Fruit fly (Drosophila melanogaster) whole organism, embryonic: ENCODE measurements around the gene Hat1.

Source experiments
- Abd-B ChIP-seq: fragments of 200-800 bp; sonication (Bioruptor generic); optimal IDR thresholded peaks from 2 replicates; lab custom pipeline; 2018; ENCODE audit warnings: missing biosample characterization, mild to moderate bottlenecking, missing genetic modification characterization, moderate library complexity
- Asciz ChIP-seq: fragments of 200-800 bp; sonication (Bioruptor generic); optimal IDR thresholded peaks from 2 replicates; lab custom pipeline; 2017; ENCODE audit warnings: missing biosample characterization, mild to moderate bottlenecking, missing genetic modification characterization, missing genetic modification reagents
- BEAF-32 ChIP-seq: fragments of 200-800 bp; sonication (Bioruptor generic); optimal IDR thresholded peaks from 3 replicates; lab custom pipeline; 2017; ENCODE audit warnings: missing biosample characterization, missing genetic modification characterization, mild to moderate bottlenecking, moderate library complexity, missing genetic modification reagents
- Bdp1 ChIP-seq: fragments of 200-800 bp; sonication (Bioruptor generic); optimal IDR thresholded peaks from 3 replicates; lab custom pipeline; 2016; ENCODE audit warnings: missing biosample characterization, missing genetic modification characterization
- CG10543 ChIP-seq: fragments of 200-800 bp; sonication (Bioruptor generic); optimal IDR thresholded peaks from 3 replicates; lab custom pipeline; 2017; ENCODE audit warnings: missing biosample characterization, mild to moderate bottlenecking, missing genetic modification characterization, moderate library complexity
- CG11560 ChIP-seq: fragments of 200-800 bp; sonication (Bioruptor generic); IDR thresholded peaks from 3 replicates; pipeline ENCODE4 v1.3.6; 2022; ENCODE audit warnings: missing biosample characterization, missing genetic modification characterization
- CG12391 ChIP-seq: fragments of 200-800 bp; sonication (Bioruptor generic); optimal IDR thresholded peaks from 3 replicates; lab custom pipeline; 2018; ENCODE audit warnings: missing biosample characterization, mild to moderate bottlenecking, missing genetic modification characterization, moderate library complexity
- CG12659 ChIP-seq: fragments of 200-800 bp; sonication (Bioruptor generic); optimal IDR thresholded peaks from 3 replicates; lab custom pipeline; 2017; ENCODE audit warnings: mild to moderate bottlenecking, missing biosample characterization, missing genetic modification reagents, missing genetic modification characterization
- CG13287 ChIP-seq: fragments of 200-800 bp; sonication (Bioruptor generic); IDR thresholded peaks from 2 replicates; pipeline ENCODE4 v1.3.6; 2022; ENCODE audit warnings: missing biosample characterization, missing genetic modification characterization; ENCODE audit not compliant: partially characterized antibody
- CG13624 ChIP-seq: fragments of 200-800 bp; sonication (Bioruptor generic); optimal IDR thresholded peaks from 2 replicates; lab custom pipeline; 2016; ENCODE audit warnings: missing biosample characterization, missing genetic modification characterization
- CG14441 ChIP-seq: fragments of 200-800 bp; sonication (Bioruptor generic); IDR thresholded peaks from 2 replicates; pipeline ENCODE4 v1.3.6; 2022; ENCODE audit warnings: missing biosample characterization, missing genetic modification characterization
- CG15696 ChIP-seq: fragments of 200-800 bp; sonication (Bioruptor generic); optimal IDR thresholded peaks from 2 replicates; lab custom pipeline; 2019; ENCODE audit warnings: missing biosample characterization, mild to moderate bottlenecking, missing genetic modification characterization, moderate library complexity
- CG16815 ChIP-seq: fragments of 200-800 bp; sonication (Bioruptor generic); optimal IDR thresholded peaks from 3 replicates; lab custom pipeline; 2017; ENCODE audit warnings: missing biosample characterization, mild to moderate bottlenecking, missing genetic modification characterization
- CG17328 ChIP-seq: fragments of 200-800 bp; sonication (Bioruptor generic); IDR thresholded peaks from 2 replicates; pipeline ENCODE4 v1.3.6; 2022; ENCODE audit warnings: missing biosample characterization, missing genetic modification characterization
- CG17361 ChIP-seq: fragments of 200-800 bp; sonication (Bioruptor generic); IDR thresholded peaks from 3 replicates; pipeline ENCODE4 v1.3.6; 2022; ENCODE audit warnings: missing biosample characterization, missing genetic modification characterization
- CG17829 ChIP-seq: fragments of 200-800 bp; optimal IDR thresholded peaks from 2 replicates; lab custom pipeline; 2019; ENCODE audit warnings: missing biosample characterization, mild to moderate bottlenecking, missing genetic modification characterization, moderate library complexity
- CG1832 ChIP-seq: fragments of 200-800 bp; sonication (Bioruptor generic); optimal IDR thresholded peaks from 2 replicates; lab custom pipeline; 2017; ENCODE audit warnings: missing biosample characterization, mild to moderate bottlenecking, missing genetic modification characterization, inconsistent platforms
- CG18619 ChIP-seq: fragments of 200-800 bp; sonication (Bioruptor generic); optimal IDR thresholded peaks from 3 replicates; lab custom pipeline; 2017; ENCODE audit warnings: missing biosample characterization, mild to moderate bottlenecking, missing genetic modification characterization
- CG42726 ChIP-seq: fragments of 200-800 bp; sonication (Bioruptor generic); IDR thresholded peaks from 2 replicates; pipeline ENCODE4 v1.3.6; 2022; ENCODE audit warnings: missing biosample characterization, missing genetic modification characterization; ENCODE audit not compliant: partially characterized antibody
- CG6765 ChIP-seq: fragments of 200-800 bp; sonication (Bioruptor generic); optimal IDR thresholded peaks from 3 replicates; lab custom pipeline; 2017; ENCODE audit warnings: missing biosample characterization, mild to moderate bottlenecking, missing genetic modification characterization
- CG7745 ChIP-seq: fragments of 200-800 bp; sonication (Bioruptor generic); optimal IDR thresholded peaks from 2 replicates; lab custom pipeline; 2018; ENCODE audit warnings: missing biosample characterization, mild to moderate bottlenecking, missing genetic modification characterization, moderate library complexity
- Chrac-16 ChIP-seq: fragments of 200-800 bp; sonication (Bioruptor generic); optimal IDR thresholded peaks from 3 replicates; lab custom pipeline; 2016; ENCODE audit warnings: missing biosample characterization, missing genetic modification characterization
- Dbx ChIP-seq: fragments of 200-800 bp; sonication (Bioruptor generic); IDR thresholded peaks from 3 replicates; pipeline ENCODE4 v1.3.6; 2022; ENCODE audit warnings: missing biosample characterization, missing genetic modification characterization
- E2f1 ChIP-seq: fragments of 200-800 bp; sonication (Bioruptor generic); IDR thresholded peaks from 2 replicates; pipeline ENCODE4 v1.3.6; 2022; ENCODE audit warnings: missing biosample characterization, missing genetic modification characterization
- Ets97D ChIP-seq: fragments of 200-800 bp; sonication (Bioruptor generic); optimal IDR thresholded peaks from 3 replicates; lab custom pipeline; 2016; ENCODE audit warnings: missing biosample characterization, missing genetic modification characterization
- Fer1 ChIP-seq: fragments of 200-800 bp; sonication (Bioruptor generic); optimal IDR thresholded peaks from 2 replicates; lab custom pipeline; 2017; ENCODE audit warnings: missing biosample characterization, mild to moderate bottlenecking, missing genetic modification characterization
- Fer3 ChIP-seq: fragments of 200-800 bp; sonication (Bioruptor generic); optimal IDR thresholded peaks from 2 replicates; lab custom pipeline; 2018; ENCODE audit warnings: missing biosample characterization, mild to moderate bottlenecking, missing genetic modification characterization, moderate library complexity
- GATAe ChIP-seq: fragments of 200-800 bp; sonication (Bioruptor generic); conservative IDR thresholded peaks from 2 replicates; pipeline ENCODE4 v1.3.6; 2022; ENCODE audit warnings: missing biosample characterization, missing genetic modification characterization
- H15 ChIP-seq: fragments of 200-800 bp; sonication (Bioruptor generic); IDR thresholded peaks from 3 replicates; pipeline ENCODE4 v1.3.6; 2022; ENCODE audit warnings: missing biosample characterization, missing genetic modification characterization
- HLH3B ChIP-seq: fragments of 200-800 bp; sonication (Bioruptor generic); IDR thresholded peaks from 2 replicates; pipeline ENCODE4 v1.3.6; 2022; ENCODE audit warnings: missing biosample characterization, missing genetic modification characterization
- HLHmδ ChIP-seq: fragments of 200-800 bp; sonication (Bioruptor generic); optimal IDR thresholded peaks from 2 replicates; lab custom pipeline; 2018; ENCODE audit warnings: missing biosample characterization, mild to moderate bottlenecking, missing genetic modification characterization, moderate library complexity
- HmgD ChIP-seq: fragments of 200-800 bp; sonication (Bioruptor generic); optimal IDR thresholded peaks from 3 replicates; lab custom pipeline; 2016; ENCODE audit warnings: missing biosample characterization, missing genetic modification characterization
- Hr3 ChIP-seq: fragments of 200-800 bp; sonication (Bioruptor generic); optimal IDR thresholded peaks from 3 replicates; lab custom pipeline; 2016; ENCODE audit warnings: missing biosample characterization, missing genetic modification characterization
- MESR4 ChIP-seq: fragments of 200-800 bp; sonication (Bioruptor generic); optimal IDR thresholded peaks from 2 replicates; lab custom pipeline; 2018; ENCODE audit warnings: missing biosample characterization, mild to moderate bottlenecking, missing genetic modification characterization, moderate library complexity
- Usf ChIP-seq: fragments of 200-800 bp; sonication (Bioruptor generic); optimal IDR thresholded peaks from 2 replicates; lab custom pipeline; 2017; ENCODE audit warnings: missing genotype, missing biosample characterization, missing genetic modification characterization
- disco-r ChIP-seq: fragments of 200-800 bp; sonication (Bioruptor generic); optimal IDR thresholded peaks from 2 replicates; lab custom pipeline; 2016; ENCODE audit warnings: missing biosample characterization, missing genetic modification characterization
- ems ChIP-seq: fragments of 200-800 bp; sonication (Bioruptor generic); optimal IDR thresholded peaks from 3 replicates; lab custom pipeline; 2016; ENCODE audit warnings: missing biosample characterization, missing genetic modification characterization
- fru ChIP-seq: fragments of >200 bp; optimal IDR thresholded peaks from 2 replicates; lab custom pipeline; 2017
- ftz-f1 ChIP-seq: fragments of 200-800 bp; sonication (Bioruptor generic); optimal IDR thresholded peaks from 2 replicates; lab custom pipeline; 2016; ENCODE audit warnings: missing biosample characterization, missing genetic modification characterization
- insv ChIP-seq, 2 experiments: fragments of 200-800 bp; sonication (Bioruptor generic); optimal IDR thresholded peaks; 3 replicates each; lab custom pipeline; 2016 to 2018; ENCODE audit warnings: missing biosample characterization in 2 of 2, missing genetic modification characterization in 2 of 2
- knrl ChIP-seq: fragments of 200-800 bp; sonication (Bioruptor generic); IDR thresholded peaks from 3 replicates; pipeline ENCODE4 v1.3.6; 2022; ENCODE audit warnings: missing biosample characterization, missing genetic modification characterization; ENCODE audit not compliant: partially characterized antibody
- nerfin-1 ChIP-seq: fragments of 200-800 bp; sonication (Bioruptor generic); optimal IDR thresholded peaks from 3 replicates; lab custom pipeline; 2019; ENCODE audit warnings: missing biosample characterization, mild to moderate bottlenecking, missing genetic modification characterization, moderate library complexity
- org-1 ChIP-seq: fragments of 200-800 bp; sonication (Bioruptor generic); optimal IDR thresholded peaks from 2 replicates; lab custom pipeline; 2017; ENCODE audit warnings: missing biosample characterization, missing genetic modification characterization
- pros ChIP-seq: fragments of 200-800 bp; sonication (Bioruptor generic); optimal IDR thresholded peaks from 3 replicates; lab custom pipeline; 2019; ENCODE audit warnings: missing biosample characterization, mild to moderate bottlenecking, missing genetic modification characterization, moderate library complexity
- psq ChIP-seq: fragments of 200-800 bp; sonication (Bioruptor generic); optimal IDR thresholded peaks from 2 replicates; lab custom pipeline; 2017; ENCODE audit warnings: missing biosample characterization, missing genetic modification characterization
- pum ChIP-seq: fragments of 200-800 bp; sonication (Bioruptor generic); optimal IDR thresholded peaks from 2 replicates; lab custom pipeline; 2016; ENCODE audit warnings: missing biosample characterization, missing genetic modification characterization
- repo ChIP-seq: fragments of 200-800 bp; sonication (Bioruptor generic); optimal IDR thresholded peaks from 2 replicates; lab custom pipeline; 2016; ENCODE audit warnings: missing biosample characterization, missing genetic modification characterization
- sr ChIP-seq: fragments of 200-800 bp; sonication (Bioruptor generic); IDR thresholded peaks from 3 replicates; pipeline ENCODE4 v1.3.6; 2022; ENCODE audit warnings: missing biosample characterization, missing genetic modification characterization
- tll ChIP-seq, 2 experiments: fragments of 200-800 bp in 1 of 2; fragments of >200 bp in 1 of 2; sonication (Bioruptor generic) in 1 of 2; optimal IDR thresholded peaks; 2 replicates each; lab custom pipeline; 2017 to 2019; ENCODE audit warnings: missing biosample characterization in 2 of 2, missing genetic modification characterization in 2 of 2, mild to moderate bottlenecking in 1 of 2, moderate library complexity in 1 of 2
- toy ChIP-seq: fragments of 200-800 bp; sonication (Bioruptor generic); IDR thresholded peaks from 2 replicates; pipeline ENCODE4 v1.3.6; 2022; ENCODE audit warnings: missing biosample characterization, missing genetic modification characterization
- usp ChIP-seq: fragments of >200 bp; optimal IDR thresholded peaks from 2 replicates; lab custom pipeline; 2017; ENCODE audit warnings: missing biosample characterization, missing genetic modification characterization

Gene Hat1

DNA sequence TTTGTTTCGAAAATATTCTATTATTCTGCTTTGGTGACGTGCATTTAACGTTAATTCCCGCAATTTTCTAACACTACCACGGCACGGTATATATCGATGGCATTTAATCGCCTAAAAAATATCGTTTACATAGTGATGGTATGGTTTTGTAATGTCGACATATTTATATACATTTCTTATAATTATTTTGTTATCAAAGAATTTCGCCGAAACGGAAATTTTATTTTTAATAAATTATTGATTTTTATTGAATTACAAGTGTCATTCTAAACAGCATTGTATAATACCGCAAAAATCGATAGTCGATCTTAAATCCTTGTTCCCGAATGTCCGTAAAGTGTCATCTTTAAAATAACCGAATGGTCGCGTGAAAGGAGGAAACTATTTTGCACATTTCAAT is 35.3 kb upstream of the Hat1 start, which contains the start of the genes Sec20 and dgrn (continued):
- TF ChIP-seq usp (GFP tag; lab: Kevin White, UChicago) (no peak), sr (no peak), HLHmδ (GFP tag; lab: Kevin White, UChicago) (no peak), BEAF-32 (peak; percentile 96), Fer3 (tag; lab: Kevin White, UChicago) (peak; percentile 56), HmgD (GFP tag; lab: Kevin White, UChicago) (no peak), CG1832 (GFP tag; lab: Kevin White, UChicago) (no peak), ftz-f1 (no peak), H15 (GFP tag; lab: Robert Waterston, UW) (no peak; the same call in 2 of the 3 replicates), CG13624 (GFP tag; lab: Kevin White, UChicago) (peak; percentile 25), CG11560 (no peak), CG12659 (GFP tag; lab: Kevin White, UChicago) (peak; percentile 82), pum (GFP tag; lab: Kevin White, UChicago) (peak; percentile 4), CG15696 (tag; lab: Kevin White, UChicago) (peak; percentile 80), HLH3B (peak; percentile 61), CG16815 (GFP tag; lab: Kevin White, UChicago) (peak; percentile 35), knrl (GFP tag; lab: Robert Waterston, UW) (peak; percentile 97), CG17361 (GFP tag; lab: Robert Waterston, UW) (peak; percentile 82), CG10543 (GFP tag; lab: Kevin White, UChicago) (peak; percentile 53), tll (GFP tag; optimal IDR thresholded peaks at IDR 0.05; lab: Kevin White, UChicago) (no peak), nerfin-1 (peak; percentile 60), Bdp1 (GFP tag; lab: Kevin White, UChicago) (no peak), disco-r (GFP tag; lab: Kevin White, UChicago) (no peak), Ets97D (GFP tag; lab: Kevin White, UChicago) (peak; percentile 67), E2f1 (GFP tag; lab: Robert Waterston, UW) (peak; percentile 42), Dbx (peak; percentile 81), CG17829 (tag; lab: Kevin White, UChicago) (peak; percentile 80), Hr3 (GFP tag; lab: Kevin White, UChicago) (peak; percentile 73), Fer1 (GFP tag; lab: Kevin White, UChicago) (peak; percentile 59), pros (GFP tag; lab: Kevin White, UChicago) (no peak), MESR4 (GFP tag; lab: Kevin White, UChicago) (peak; percentile 38), Abd-B (GFP tag; lab: Kevin White, UChicago) (peak; percentile 60), org-1 (GFP tag; lab: Kevin White, UChicago) (no peak), CG42726 (peak; percentile 87), CG17328 (GFP tag; lab: Robert Waterston, UW) (no peak), CG12391 (peak; percentile 88), CG7745 (tag; lab: Kevin White, UChicago) (no peak), Usf (GFP tag; lab: Kevin White, UChicago) (no peak), Chrac-16 (peak; percentile 66), psq (GFP tag; lab: Kevin White, UChicago) (peak; percentile 35), Asciz (GFP tag; lab: Kevin White, UChicago) (no peak), fru (lab: Kevin White, UChicago) (no peak), toy (GFP tag; lab: Robert Waterston, UW) (no peak; the same call in 1 of the 2 replicates), CG14441 (no peak), repo (GFP tag; lab: Kevin White, UChicago) (no peak), ems (GFP tag; lab: Kevin White, UChicago) (peak; percentile 59), insv (GFP tag; optimal IDR thresholded peaks at IDR 0.05; lab: Kevin White, UChicago) (peak in 1 of 2 experiments; percentile 44), CG6765 (GFP tag; lab: Kevin White, UChicago) (peak; percentile 9), CG18619 (GFP tag; lab: Kevin White, UChicago) (peak; percentile 46), GATAe (GFP tag; lab: Robert Waterston, UW) (no peak), CG13287 (GFP tag; lab: Robert Waterston, UW) (peak; percentile 95)
